Fruit fly (Drosophila melanogaster): ENCODE data around the gene p38a.
A peak's percentile ranks its signal among the peaks of the same experiment; 100 is the strongest.

p38a gene

dm6 chr3R:24106059-24106631 is 46.0 kb downstream of the p38a start (continued):
- TF ChIP-seq CG33213 (GFP tag; optimal IDR thresholded peaks at IDR 0.05) (peak; percentile 61), Elba2 (GFP tag; optimal IDR thresholded peaks at IDR 0.05) (no peak), ind (GFP tag; optimal IDR thresholded peaks at IDR 0.05) (peak; percentile 42), CG10321 (GFP tag; IDR thresholded peaks at IDR 0.05) (no peak), tx (GFP tag; optimal IDR thresholded peaks at IDR 0.05) (peak; percentile 11), pan (optimal IDR thresholded peaks at IDR 0.05) (no peak), pan (GFP tag; optimal IDR thresholded peaks at IDR 0.05 in 1 of 2, IDR thresholded peaks at IDR 0.05 in 1 of 2) (no peak), croc (GFP tag; conservative IDR thresholded peaks at IDR 0.05) (no peak), exex (tag; optimal IDR thresholded peaks at IDR 0.05) (no peak), Hmr (GFP tag; optimal IDR thresholded peaks at IDR 0.05) (peak; percentile 50), CG12942 (GFP tag; optimal IDR thresholded peaks at IDR 0.05) (peak; percentile 29), jing (GFP tag; optimal IDR thresholded peaks at IDR 0.05) (no peak), CG15073 (GFP tag; optimal IDR thresholded peaks at IDR 0.05) (no peak), ash1 (GFP tag; optimal IDR thresholded peaks at IDR 0.05) (no peak), sr (GFP tag; IDR thresholded peaks at IDR 0.05) (no peak), Abd-B (GFP tag; optimal IDR thresholded peaks at IDR 0.05) (peak; percentile 21), twi (tag; optimal IDR thresholded peaks at IDR 0.05) (no peak), CG11247 (GFP tag; IDR thresholded peaks at IDR 0.05) (no peak), CG13287 (GFP tag; IDR thresholded peaks at IDR 0.05; ENCODE audit: partially characterized antibody) (no peak), tup (GFP tag; optimal IDR thresholded peaks at IDR 0.05) (no peak), wek (GFP tag; optimal IDR thresholded peaks at IDR 0.05) (peak; percentile 45), pzg (GFP tag; optimal IDR thresholded peaks at IDR 0.05) (peak; percentile 11), CG17385 (GFP tag; optimal IDR thresholded peaks at IDR 0.05) (peak; percentile 75), Stat92E (GFP tag; optimal IDR thresholded peaks at IDR 0.05) (no peak), sens-2 (GFP tag; IDR thresholded peaks at IDR 0.05) (no peak), CG9817 (tag; optimal IDR thresholded peaks at IDR 0.05) (peak; percentile 7), kah (GFP tag; optimal IDR thresholded peaks at IDR 0.05) (no peak), CG10979 (tag; optimal IDR thresholded peaks at IDR 0.05) (peak; percentile 55), CG18011 (GFP tag; optimal IDR thresholded peaks at IDR 0.05) (peak; percentile 64), CG10565 (GFP tag; optimal IDR thresholded peaks at IDR 0.05) (no peak), al (GFP tag; IDR thresholded peaks at IDR 0.05) (no peak), HLH3B (GFP tag; IDR thresholded peaks at IDR 0.05) (no peak), lola (GFP tag; optimal IDR thresholded peaks at IDR 0.05) (no peak), CG10959 (GFP tag; IDR thresholded peaks at IDR 0.05) (no peak), CG7745 (tag; optimal IDR thresholded peaks at IDR 0.05) (no peak), pum (GFP tag; optimal IDR thresholded peaks at IDR 0.05) (no peak), kni (GFP tag; optimal IDR thresholded peaks at IDR 0.05) (no peak), mld (GFP tag; IDR thresholded peaks at IDR 0.05; ENCODE audit: partially characterized antibody) (no peak), btn (GFP tag; optimal IDR thresholded peaks at IDR 0.05) (no peak), CG4707 (GFP tag; optimal IDR thresholded peaks at IDR 0.05) (no peak), BEAF-32 (GFP tag; optimal IDR thresholded peaks at IDR 0.05) (no peak), CG9437 (GFP tag; optimal IDR thresholded peaks at IDR 0.05) (peak; percentile 96), h (optimal IDR thresholded peaks at IDR 0.05) (no peak), nmo (GFP tag; optimal IDR thresholded peaks at IDR 0.05) (peak; percentile 13), CG30431 (GFP tag; optimal IDR thresholded peaks at IDR 0.05) (no peak), grn (GFP tag; optimal IDR thresholded peaks at IDR 0.05) (no peak), sug (tag; optimal IDR thresholded peaks at IDR 0.05) (no peak), unc-4 (GFP tag; IDR thresholded peaks at IDR 0.05; ENCODE audit: partially characterized antibody) (no peak), CG17912 (GFP tag; optimal IDR thresholded peaks at IDR 0.05) (peak; percentile 5), Atf3 (GFP tag; optimal IDR thresholded peaks at IDR 0.05) (no peak)
